Fruit fly (Drosophila melanogaster) whole organism, embryonic: ENCODE results near the gene Mec2.

Experiments
- Atf3 ChIP-seq: fragments of 200-800 bp; sonication (Bioruptor generic); optimal IDR thresholded peaks from 3 replicates; lab custom pipeline; 2016; ENCODE audit warnings: missing biosample characterization, missing genetic modification characterization
- CG10979 ChIP-seq: fragments of 200-800 bp; sonication (Bioruptor generic); optimal IDR thresholded peaks from 2 replicates; lab custom pipeline; 2018; ENCODE audit warnings: missing biosample characterization, mild to moderate bottlenecking, missing genetic modification characterization, moderate library complexity
- CG12391 ChIP-seq: fragments of 200-800 bp; sonication (Bioruptor generic); optimal IDR thresholded peaks from 3 replicates; lab custom pipeline; 2018; ENCODE audit warnings: missing biosample characterization, mild to moderate bottlenecking, missing genetic modification characterization, moderate library complexity
- CG14441 ChIP-seq: fragments of 200-800 bp; sonication (Bioruptor generic); IDR thresholded peaks from 2 replicates; pipeline ENCODE4 v1.3.6; 2022; ENCODE audit warnings: missing biosample characterization, missing genetic modification characterization
- CG17361 ChIP-seq: fragments of 200-800 bp; sonication (Bioruptor generic); IDR thresholded peaks from 3 replicates; pipeline ENCODE4 v1.3.6; 2022; ENCODE audit warnings: missing biosample characterization, missing genetic modification characterization
- CG17912 ChIP-seq: fragments of 200-800 bp; sonication (Bioruptor generic); optimal IDR thresholded peaks from 2 replicates; lab custom pipeline; 2018; ENCODE audit warnings: missing biosample characterization, mild to moderate bottlenecking, missing genetic modification characterization
- CG18599 ChIP-seq: fragments of 200-800 bp; sonication (Bioruptor generic); optimal IDR thresholded peaks from 3 replicates; lab custom pipeline; 2017; ENCODE audit warnings: missing biosample characterization, missing genetic modification characterization, mild to moderate bottlenecking, moderate library complexity, missing genetic modification reagents
- CG18764 ChIP-seq: fragments of 200-800 bp; sonication (Bioruptor generic); optimal IDR thresholded peaks from 3 replicates; lab custom pipeline; 2016; ENCODE audit warnings: missing biosample characterization, missing genetic modification characterization
- CG2120 ChIP-seq: fragments of 200-800 bp; sonication (Bioruptor generic); optimal IDR thresholded peaks from 3 replicates; lab custom pipeline; 2016; ENCODE audit warnings: missing biosample characterization, missing genetic modification characterization
- CG2678 ChIP-seq: fragments of 200-800 bp; sonication (Bioruptor generic); optimal IDR thresholded peaks from 3 replicates; lab custom pipeline; 2019; ENCODE audit warnings: missing biosample characterization, mild to moderate bottlenecking, missing genetic modification characterization, moderate library complexity
- CG30403 ChIP-seq: fragments of 200-800 bp; sonication (Bioruptor generic); optimal IDR thresholded peaks from 3 replicates; lab custom pipeline; 2016; ENCODE audit warnings: missing biosample characterization, missing genetic modification characterization
- CG3065 ChIP-seq: fragments of 200-800 bp; sonication (Bioruptor generic); optimal IDR thresholded peaks from 2 replicates; lab custom pipeline; 2016; ENCODE audit warnings: missing biosample characterization, missing genetic modification characterization
- CG34422 ChIP-seq: fragments of 200-800 bp; sonication (Bioruptor generic); IDR thresholded peaks from 3 replicates; pipeline ENCODE4 v1.3.6; 2022; ENCODE audit warnings: missing biosample characterization, missing genetic modification characterization
- CG4617 ChIP-seq: fragments of 200-800 bp; sonication (Bioruptor generic); optimal IDR thresholded peaks from 3 replicates; lab custom pipeline; 2016; ENCODE audit warnings: missing biosample characterization, missing genetic modification characterization, borderline replicate concordance
- CG4730 ChIP-seq: fragments of 200-800 bp; sonication (Bioruptor generic); IDR thresholded peaks from 2 replicates; pipeline ENCODE4 v1.3.6; 2022; ENCODE audit warnings: missing biosample characterization, missing genetic modification characterization
- CG5245 ChIP-seq: fragments of 200-800 bp; sonication (Bioruptor generic); optimal IDR thresholded peaks from 3 replicates; lab custom pipeline; 2016; ENCODE audit warnings: missing biosample characterization, missing genetic modification characterization
- CG6254 ChIP-seq: fragments of 200-800 bp; sonication (Bioruptor generic); optimal IDR thresholded peaks from 3 replicates; lab custom pipeline; 2017; ENCODE audit warnings: mild to moderate bottlenecking, missing biosample characterization, missing genetic modification reagents, missing genetic modification characterization
- CG6813 ChIP-seq: fragments of 200-800 bp; sonication (Bioruptor generic); optimal IDR thresholded peaks from 2 replicates; lab custom pipeline; 2017; ENCODE audit warnings: missing biosample characterization, missing genetic modification characterization, mild to moderate bottlenecking, moderate library complexity, missing genetic modification reagents
- CG9932 ChIP-seq: fragments of 200-800 bp; sonication (Bioruptor generic); IDR thresholded peaks from 2 replicates; pipeline ENCODE4 v1.3.6; 2022; ENCODE audit warnings: missing biosample characterization, missing genetic modification characterization
- CTCF ChIP-seq: fragments of 200-800 bp; sonication (Bioruptor generic); optimal IDR thresholded peaks from 2 replicates; lab custom pipeline; 2017; ENCODE audit warnings: missing biosample characterization, mild to moderate bottlenecking, missing genetic modification characterization, moderate library complexity
- CoRest ChIP-seq: fragments of 200-800 bp; sonication (Bioruptor generic); optimal IDR thresholded peaks from 3 replicates; lab custom pipeline; 2018; ENCODE audit warnings: missing biosample characterization, mild to moderate bottlenecking, missing genetic modification characterization, moderate library complexity
- Dad ChIP-seq: fragments of 200-800 bp; sonication (Bioruptor generic); optimal IDR thresholded peaks from 3 replicates; lab custom pipeline; 2016; ENCODE audit warnings: missing biosample characterization, missing genetic modification characterization
- Doc3 ChIP-seq: fragments of 200-800 bp; sonication (Bioruptor generic); IDR thresholded peaks from 3 replicates; pipeline ENCODE4 v1.3.6; 2022; ENCODE audit warnings: missing biosample characterization, missing genetic modification characterization; ENCODE audit not compliant: partially characterized antibody
- E2f2 ChIP-seq: fragments of 200-800 bp; sonication (Bioruptor generic); IDR thresholded peaks from 2 replicates; pipeline ENCODE4 v1.3.6; 2022; ENCODE audit warnings: missing biosample characterization, missing genetic modification characterization
- Fer2 ChIP-seq: fragments of 200-800 bp; sonication (Bioruptor generic); optimal IDR thresholded peaks from 2 replicates; lab custom pipeline; 2018; ENCODE audit warnings: missing biosample characterization, mild to moderate bottlenecking, missing genetic modification characterization, moderate library complexity
- HmgD ChIP-seq: fragments of 200-800 bp; sonication (Bioruptor generic); optimal IDR thresholded peaks from 3 replicates; lab custom pipeline; 2016; ENCODE audit warnings: missing biosample characterization, missing genetic modification characterization
- NK7.1 ChIP-seq: fragments of 200-800 bp; sonication (Bioruptor generic); optimal IDR thresholded peaks from 3 replicates; lab custom pipeline; 2016; ENCODE audit warnings: missing biosample characterization, missing genetic modification characterization
- Oli ChIP-seq: fragments of 200-800 bp; sonication (Bioruptor generic); optimal IDR thresholded peaks from 2 replicates; lab custom pipeline; 2018; ENCODE audit warnings: missing biosample characterization, mild to moderate bottlenecking, missing genetic modification characterization, moderate library complexity
- Sry-β ChIP-seq: fragments of 200-800 bp; sonication (Bioruptor generic); optimal IDR thresholded peaks from 2 replicates; lab custom pipeline; 2018; ENCODE audit warnings: missing biosample characterization, mild to moderate bottlenecking, missing genetic modification characterization, moderate library complexity
- Xbp1 ChIP-seq: fragments of 200-800 bp; sonication (Bioruptor generic); optimal IDR thresholded peaks from 3 replicates; lab custom pipeline; 2016; ENCODE audit warnings: missing biosample characterization, mild to moderate bottlenecking, missing genetic modification characterization
- YL-1 ChIP-seq: fragments of 200-800 bp; sonication (Bioruptor generic); optimal IDR thresholded peaks from 3 replicates; lab custom pipeline; 2017; ENCODE audit warnings: missing biosample characterization, mild to moderate bottlenecking, missing genetic modification characterization
- ac ChIP-seq: fragments of 200-800 bp; sonication (Bioruptor generic); optimal IDR thresholded peaks from 3 replicates; lab custom pipeline; 2017; ENCODE audit warnings: missing biosample characterization, mild to moderate bottlenecking, missing genetic modification characterization
- bbx ChIP-seq: fragments of 200-800 bp; sonication (Bioruptor generic); IDR thresholded peaks from 2 replicates; pipeline ENCODE4 v1.3.6; 2022; ENCODE audit warnings: missing biosample characterization, missing genetic modification characterization; ENCODE audit not compliant: partially characterized antibody
- br ChIP-seq: fragments of >200 bp; optimal IDR thresholded peaks from 2 replicates; lab custom pipeline; 2017
- cato ChIP-seq: fragments of 200-800 bp; sonication (Bioruptor generic); optimal IDR thresholded peaks from 2 replicates; lab custom pipeline; 2016; ENCODE audit warnings: missing biosample characterization, missing genetic modification characterization, borderline replicate concordance
- dan ChIP-seq: fragments of 200-800 bp; sonication (Bioruptor generic); IDR thresholded peaks from 2 replicates; pipeline ENCODE4 v1.3.6; 2022; ENCODE audit warnings: missing biosample characterization, missing genetic modification characterization
- danr ChIP-seq: fragments of 200-800 bp; sonication (Bioruptor generic); IDR thresholded peaks from 2 replicates; pipeline ENCODE4 v1.3.6; 2022; ENCODE audit warnings: missing biosample characterization, missing genetic modification characterization
- esg ChIP-seq: fragments of 200-800 bp; sonication (Bioruptor generic); conservative IDR thresholded peaks from 2 replicates; pipeline ENCODE4 v1.3.6; 2022; ENCODE audit warnings: missing biosample characterization, missing genetic modification characterization
- gcm ChIP-seq: fragments of 200-800 bp; sonication (Bioruptor generic); optimal IDR thresholded peaks from 2 replicates; lab custom pipeline; 2019; ENCODE audit warnings: missing biosample characterization, mild to moderate bottlenecking, missing genetic modification characterization, moderate library complexity
- grau ChIP-seq: fragments of 200-800 bp; optimal IDR thresholded peaks from 3 replicates; lab custom pipeline; 2019; ENCODE audit warnings: missing biosample characterization, mild to moderate bottlenecking, missing genetic modification characterization, moderate library complexity
- inv ChIP-seq: fragments of 200-800 bp; sonication (Bioruptor generic); IDR thresholded peaks from 2 replicates; pipeline ENCODE4 v1.3.6; 2022; ENCODE audit warnings: missing biosample characterization, missing genetic modification characterization; ENCODE audit not compliant: partially characterized antibody
- knrl ChIP-seq: fragments of 200-800 bp; sonication (Bioruptor generic); IDR thresholded peaks from 3 replicates; pipeline ENCODE4 v1.3.6; 2022; ENCODE audit warnings: missing biosample characterization, missing genetic modification characterization; ENCODE audit not compliant: partially characterized antibody
- lilli ChIP-seq: fragments of 200-800 bp; sonication (Bioruptor generic); optimal IDR thresholded peaks from 3 replicates; lab custom pipeline; 2016; ENCODE audit warnings: missing biosample characterization, missing genetic modification characterization
- nerfin-1 ChIP-seq: fragments of 200-800 bp; sonication (Bioruptor generic); optimal IDR thresholded peaks from 3 replicates; lab custom pipeline; 2019; ENCODE audit warnings: missing biosample characterization, mild to moderate bottlenecking, missing genetic modification characterization, moderate library complexity
- odd ChIP-seq: fragments of 200-800 bp; sonication (Bioruptor generic); optimal IDR thresholded peaks from 2 replicates; lab custom pipeline; 2017; ENCODE audit warnings: missing biosample characterization, mild to moderate bottlenecking, missing genetic modification characterization
- pan ChIP-seq, 4 experiments: fragments of >200 bp in 3 of 4; fragments of 200-800 bp in 1 of 4; sonication (Bioruptor generic) in 1 of 4; optimal IDR thresholded peaks in 3 of 4; IDR thresholded peaks in 1 of 4; 2 replicates each; pipeline versions ENCODE4 v1.3.6 to Lab custom; 2017 to 2022; ENCODE audit warnings: missing biosample characterization in 2 of 4, missing genetic modification characterization in 2 of 4, mixed read lengths in 1 of 4
- ranshi ChIP-seq: fragments of 200-800 bp; sonication (Bioruptor generic); IDR thresholded peaks from 2 replicates; pipeline ENCODE4 v1.3.6; 2022; ENCODE audit warnings: missing biosample characterization, missing genetic modification characterization
- sr ChIP-seq: fragments of 200-800 bp; sonication (Bioruptor generic); IDR thresholded peaks from 3 replicates; pipeline ENCODE4 v1.3.6; 2022; ENCODE audit warnings: missing biosample characterization, missing genetic modification characterization
- usp ChIP-seq: fragments of >200 bp; optimal IDR thresholded peaks from 2 replicates; lab custom pipeline; 2017; ENCODE audit warnings: missing biosample characterization, missing genetic modification characterization

The Mec2 gene

dm6 chrX:19152570-19153287, 35.1 kb upstream of the Mec2 start (continued):
- peak; percentile 61 for TF ChIP-seq grau (tag; lab: Kevin White, UChicago)
- TF ChIP-seq E2f2 (GFP tag; lab: Robert Waterston, UW), result no peak
- TF ChIP-seq Sry-β, result no peak
- peak; percentile 71 for TF ChIP-seq CoRest (tag; lab: Kevin White, UChicago)
- no peak for TF ChIP-seq CG34422 (GFP tag; lab: Robert Waterston, UW)
- peak; percentile 34 for TF ChIP-seq CG18599
- peak; percentile 59 for TF ChIP-seq Xbp1 (GFP tag; lab: Kevin White, UChicago)
- no peak for TF ChIP-seq knrl (GFP tag; lab: Robert Waterston, UW)
- peak; percentile 22 for TF ChIP-seq CG5245
- no peak; the same call in 1 of the 2 replicates for TF ChIP-seq CG14441 (GFP tag; lab: Robert Waterston, UW)
- no peak for TF ChIP-seq CG4617 (GFP tag; lab: Kevin White, UChicago)
- no peak for TF ChIP-seq br (lab: Kevin White, UChicago)
- TF ChIP-seq nerfin-1 (tag; lab: Kevin White, UChicago), result peak; percentile 8
- TF ChIP-seq CG17361 (GFP tag; lab: Robert Waterston, UW), result peak; percentile 83
- 0 out of 2 replicates have a peak, but pooled peaks have one; percentile 14 for TF ChIP-seq danr (GFP tag; lab: Robert Waterston, UW)
- TF ChIP-seq Oli (tag; lab: Kevin White, UChicago), result peak; percentile 77
- TF ChIP-seq YL-1, result no peak
- TF ChIP-seq pan (optimal IDR thresholded peaks at IDR 0.05; lab: Kevin White, UChicago), result no peak
- TF ChIP-seq pan (GFP tag; optimal IDR thresholded peaks at IDR 0.05 in 1 of 2, IDR thresholded peaks at IDR 0.05 in 1 of 2), result peak in 1 of 2 experiments; percentile 23
- TF ChIP-seq ranshi (GFP tag; lab: Robert Waterston, UW), result peak; percentile 45; the same call in 1 of the 2 replicates
- TF ChIP-seq CG6813 (GFP tag; lab: Kevin White, UChicago), result no peak
- no peak for TF ChIP-seq CTCF
- TF ChIP-seq NK7.1 (GFP tag; lab: Kevin White, UChicago), result no peak
- no peak for TF ChIP-seq inv (GFP tag; lab: Robert Waterston, UW)
- no peak for TF ChIP-seq Atf3 (GFP tag; lab: Kevin White, UChicago)
- TF ChIP-seq Doc3 (GFP tag; lab: Robert Waterston, UW), result no peak
- no peak for TF ChIP-seq cato (GFP tag; lab: Kevin White, UChicago)
- peak; percentile 22 for TF ChIP-seq CG6254 (GFP tag; lab: Kevin White, UChicago)
- peak; percentile 35 for TF ChIP-seq lilli
- TF ChIP-seq ac, result no peak
- TF ChIP-seq dan, result no peak
- no peak for TF ChIP-seq CG3065 (GFP tag; lab: Kevin White, UChicago)
- TF ChIP-seq sr, result no peak
- TF ChIP-seq CG17912 (GFP tag; lab: Kevin White, UChicago), result no peak
- no peak for TF ChIP-seq odd (GFP tag; lab: Kevin White, UChicago)
- TF ChIP-seq usp, result no peak
- no peak for TF ChIP-seq CG2120 (GFP tag; lab: Kevin White, UChicago)
- TF ChIP-seq CG4730 (GFP tag; lab: Robert Waterston, UW), result 0 out of 2 replicates have a peak, but pooled peaks have one; percentile 27
- TF ChIP-seq esg (GFP tag; lab: Robert Waterston, UW), result peak; percentile 35; the same call in 1 of the 2 replicates
- TF ChIP-seq CG12391, result peak; percentile 66
- peak; percentile 18 for TF ChIP-seq CG18764 (GFP tag; lab: Kevin White, UChicago)
- peak; percentile 75 for TF ChIP-seq CG10979 (tag; lab: Kevin White, UChicago)
- TF ChIP-seq CG30403 (GFP tag; lab: Kevin White, UChicago), result peak; percentile 72
- no peak for TF ChIP-seq HmgD (GFP tag; lab: Kevin White, UChicago)
- no peak for TF ChIP-seq CG9932
- TF ChIP-seq bbx (GFP tag; lab: Robert Waterston, UW), result no peak
- TF ChIP-seq gcm, result peak; percentile 51
- TF ChIP-seq CG2678, result peak; percentile 75
- TF ChIP-seq Dad (GFP tag; lab: Kevin White, UChicago), result no peak
- TF ChIP-seq Fer2 (tag; lab: Kevin White, UChicago), result no peak
